Worm (Caenorhabditis elegans) whole organism, mixed stage, embryonic: Measurements from ENCODE around the gene srd-36.

Experiments used
- M03D4.4 ChIP-seq: sonication (generic microtip); optimal IDR thresholded peaks from 2 replicates; lab custom pipeline; 2017; ENCODE audit warnings: mild to moderate bottlenecking, missing genetic modification characterization, missing compliant biosample characterization
- bed-3 ChIP-seq: fragments of 200-800 bp; sonication (Bioruptor generic); optimal IDR thresholded peaks from 3 replicates; lab custom pipeline; 2018; ENCODE audit warnings: mild to moderate bottlenecking, missing genetic modification characterization, moderate library complexity, missing compliant biosample characterization
- blmp-1 ChIP-seq: fragments of 150-350 bp; optimal IDR thresholded peaks from 2 replicates; lab custom pipeline; 2014; ENCODE audit warnings: missing biosample characterization, missing genetic modification characterization
- ceh-39 ChIP-seq: fragments of 150-350 bp; optimal IDR thresholded peaks from 2 replicates; lab custom pipeline; 2014; ENCODE audit warnings: missing biosample characterization, missing genetic modification characterization
- ceh-83 ChIP-seq: fragments of 200-800 bp; sonication (Bioruptor generic); optimal IDR thresholded peaks from 2 replicates; lab custom pipeline; 2018; ENCODE audit warnings: mild to moderate bottlenecking, missing genetic modification characterization, missing compliant biosample characterization
- ces-1 ChIP-seq: fragments of 150-350 bp; optimal IDR thresholded peaks from 2 replicates; lab custom pipeline; 2014; ENCODE audit warnings: missing biosample characterization, missing genetic modification reagents, missing genetic modification characterization
- cnd-1 ChIP-seq: fragments of 200-800 bp; sonication (Bioruptor generic); optimal IDR thresholded peaks from 2 replicates; lab custom pipeline; 2018; ENCODE audit warnings: mild to moderate bottlenecking, missing genetic modification characterization, missing compliant biosample characterization
- drap-1 ChIP-seq: fragments of 200-800 bp; sonication (Bioruptor generic); optimal IDR thresholded peaks from 3 replicates; lab custom pipeline; 2018; ENCODE audit warnings: mild to moderate bottlenecking, missing genetic modification characterization, missing compliant biosample characterization
- elt-1 ChIP-seq: sonication (generic microtip); optimal IDR thresholded peaks from 2 replicates; lab custom pipeline; 2017; ENCODE audit warnings: missing genetic modification characterization, mild to moderate bottlenecking, missing compliant biosample characterization, antibody characterized with exemption, moderate library complexity, borderline replicate concordance; ENCODE audit not compliant: insufficient read depth
- elt-3 ChIP-seq: fragments of 150-350 bp; optimal IDR thresholded peaks from 2 replicates; lab custom pipeline; 2014; ENCODE audit warnings: missing biosample characterization, missing genetic modification characterization
- flh-1 ChIP-seq: fragments of 200-800 bp; sonication (Bioruptor generic); optimal IDR thresholded peaks from 2 replicates; lab custom pipeline; 2018; ENCODE audit warnings: mild to moderate bottlenecking, missing genetic modification characterization, moderate library complexity, missing compliant biosample characterization
- ham-2 ChIP-seq: fragments of 200-800 bp; sonication (Bioruptor generic); optimal IDR thresholded peaks from 2 replicates; lab custom pipeline; 2018; ENCODE audit warnings: mild to moderate bottlenecking, missing genetic modification characterization, missing compliant biosample characterization
- hlh-1 ChIP-seq: fragments of 150-350 bp; optimal IDR thresholded peaks from 2 replicates; lab custom pipeline; 2014; ENCODE audit warnings: missing biosample characterization, missing genetic modification reagents, missing genetic modification characterization
- lin-13 ChIP-seq: fragments of 150-350 bp; optimal IDR thresholded peaks from 2 replicates; lab custom pipeline; 2014; ENCODE audit warnings: missing biosample characterization, missing genetic modification characterization
- lin-32 ChIP-seq: fragments of 200-800 bp; sonication (Bioruptor generic); optimal IDR thresholded peaks from 2 replicates; lab custom pipeline; 2018; ENCODE audit warnings: mild to moderate bottlenecking, missing genetic modification characterization, missing compliant biosample characterization
- lsy-2 ChIP-seq: fragments of 150-350 bp; optimal IDR thresholded peaks from 2 replicates; lab custom pipeline; 2014; ENCODE audit warnings: missing biosample characterization, missing genetic modification characterization
- mab-5 ChIP-seq: fragments of 150-350 bp; optimal IDR thresholded peaks from 2 replicates; lab custom pipeline; 2014; ENCODE audit warnings: missing biosample characterization, missing genetic modification characterization
- mep-1 ChIP-seq: fragments of 150-350 bp; optimal IDR thresholded peaks from 2 replicates; lab custom pipeline; 2017; ENCODE audit warnings: missing biosample characterization, missing genetic modification reagents, missing genetic modification characterization, inconsistent platforms
- mls-2 ChIP-seq: sonication (generic microtip); optimal IDR thresholded peaks from 2 replicates; lab custom pipeline; 2016; ENCODE audit warnings: mild to moderate bottlenecking, missing genetic modification characterization, moderate library complexity, missing compliant biosample characterization
- nhr-12 ChIP-seq: fragments of 150-350 bp; optimal IDR thresholded peaks from 2 replicates; lab custom pipeline; 2014; ENCODE audit warnings: missing biosample characterization, missing genetic modification characterization
- nhr-2 ChIP-seq: fragments of 150-350 bp; optimal IDR thresholded peaks from 2 replicates; lab custom pipeline; 2014; ENCODE audit warnings: missing biosample characterization, missing genetic modification characterization
- nhr-237 ChIP-seq: fragments of 150-350 bp; optimal IDR thresholded peaks from 2 replicates; lab custom pipeline; 2014; ENCODE audit warnings: missing biosample characterization, missing genetic modification characterization
- nhr-28 ChIP-seq: fragments of 150-350 bp; optimal IDR thresholded peaks from 2 replicates; lab custom pipeline; 2014; ENCODE audit warnings: missing biosample characterization, missing genetic modification characterization
- nhr-76 ChIP-seq: sonication (generic microtip); optimal IDR thresholded peaks from 2 replicates; lab custom pipeline; 2017; ENCODE audit warnings: missing biosample characterization, missing genetic modification characterization
- sem-2 ChIP-seq: fragments of 200-800 bp; sonication (Bioruptor generic); optimal IDR thresholded peaks from 2 replicates; lab custom pipeline; 2018; ENCODE audit warnings: mild to moderate bottlenecking, missing genetic modification characterization, missing compliant biosample characterization
- snpc-4 ChIP-seq: fragments of 150-350 bp; optimal IDR thresholded peaks from 2 replicates; lab custom pipeline; 2014; ENCODE audit warnings: missing biosample characterization, missing genetic modification characterization
- unc-120 ChIP-seq: sonication (generic microtip); optimal IDR thresholded peaks from 2 replicates; lab custom pipeline; 2017; ENCODE audit warnings: missing genetic modification characterization, missing compliant biosample characterization; ENCODE audit not compliant: poor library complexity, severe bottlenecking
- unc-39 ChIP-seq: fragments of 150-350 bp; optimal IDR thresholded peaks from 2 replicates; lab custom pipeline; 2014; ENCODE audit warnings: missing biosample characterization, missing genetic modification characterization
- ztf-11 ChIP-seq: fragments of 150-350 bp; optimal IDR thresholded peaks from 2 replicates; lab custom pipeline; 2014; ENCODE audit warnings: missing biosample characterization, missing genetic modification characterization

The srd-36 gene

ce11 chrX:13328034-13328433 is 33.5 kb upstream of the srd-36 start, which contains the start of gene sir-2.2:
Gene sir-2.2, plus strand, starts transcription at chrX:13328067.
- TF ChIP-seq ceh-83 (no peak), nhr-12 (tag; lab: Kevin White, UChicago) (no peak), M03D4.4 (tag; lab: Kevin White, UChicago) (no peak), nhr-237 (no peak), mls-2 (no peak), ham-2 (no peak), blmp-1 (tag; lab: Kevin White, UChicago) (no peak), nhr-28 (tag; lab: Kevin White, UChicago) (no peak), flh-1 (no peak), cnd-1 (tag; lab: Kevin White, UChicago) (no peak), elt-1 (tag; lab: Kevin White, UChicago) (no peak), unc-39 (tag; lab: Kevin White, UChicago) (no peak), lsy-2 (tag; lab: Kevin White, UChicago) (no peak), snpc-4 (no peak)

ce11 chrX:13325039-13325438 is 30.5 kb upstream of the srd-36 start:
- TF ChIP-seq bed-3, result no peak
- TF ChIP-seq elt-1 (tag; lab: Kevin White, UChicago), result no peak
- no peak for TF ChIP-seq ham-2
- no peak for TF ChIP-seq nhr-237
- TF ChIP-seq lin-32 (GFP tag; lab: Kevin White, UChicago), result no peak
- TF ChIP-seq unc-120 (tag; lab: Kevin White, UChicago), result no peak
- no peak for TF ChIP-seq ztf-11 (tag; lab: Kevin White, UChicago)
- TF ChIP-seq unc-39 (tag; lab: Kevin White, UChicago), result no peak
- no peak for TF ChIP-seq lin-13 (tag; lab: Kevin White, UChicago)
- no peak for TF ChIP-seq mls-2
- no peak for TF ChIP-seq nhr-2 (tag; lab: Kevin White, UChicago)
- TF ChIP-seq, all 35 proteins: peak for 0

DNA sequence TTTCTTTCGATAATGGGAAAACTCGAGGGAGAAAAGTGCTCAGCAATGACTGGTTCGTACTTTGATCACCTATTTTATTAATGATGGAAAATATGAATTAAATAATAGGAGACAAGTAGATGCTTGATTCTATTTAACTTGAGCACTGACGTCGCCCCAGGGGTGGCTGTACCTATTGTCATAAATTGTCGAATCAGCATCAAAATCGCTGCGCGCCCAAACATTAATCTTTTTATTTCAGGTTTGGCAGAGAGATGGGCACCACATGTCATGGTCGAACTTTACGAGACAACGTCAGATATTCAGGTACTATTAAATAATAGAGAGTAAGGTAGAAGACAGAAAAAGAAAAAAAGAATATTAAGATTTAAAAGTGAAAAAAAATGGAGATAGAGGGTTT is 29.8 kb upstream of the srd-36 start:
- TF ChIP-seq nhr-237 (no peak), bed-3 (no peak), elt-3 (tag; lab: Kevin White, UChicago) (no peak), unc-120 (tag; lab: Kevin White, UChicago) (no peak), hlh-1 (no peak), mls-2 (no peak), ceh-83 (no peak), blmp-1 (tag; lab: Kevin White, UChicago) (no peak), elt-1 (tag; lab: Kevin White, UChicago) (no peak), drap-1 (no peak)

DNA sequence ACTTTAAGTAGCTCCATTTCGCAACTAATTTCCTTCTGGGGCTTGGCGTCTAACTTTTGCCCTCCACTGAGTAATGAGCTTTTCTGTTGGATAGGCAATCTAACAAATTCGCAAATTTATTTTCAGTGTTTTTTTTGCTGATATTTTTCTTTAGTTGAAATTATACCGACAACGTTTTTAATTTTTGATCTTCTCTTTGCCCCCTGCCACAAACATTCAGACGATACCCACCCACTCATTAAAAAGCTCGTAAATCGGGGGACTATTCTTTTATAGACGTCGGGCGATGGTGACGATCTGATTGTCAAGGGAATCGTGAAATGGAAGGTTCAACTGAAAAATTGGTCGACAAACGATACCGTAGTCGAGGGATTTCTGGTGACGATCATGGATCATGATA is 29.1 kb upstream of the srd-36 start:
- TF ChIP-seq flh-1, result no peak
- TF ChIP-seq unc-39 (tag; lab: Kevin White, UChicago), result no peak
- no peak for TF ChIP-seq mls-2
- TF ChIP-seq nhr-237, result no peak

DNA sequence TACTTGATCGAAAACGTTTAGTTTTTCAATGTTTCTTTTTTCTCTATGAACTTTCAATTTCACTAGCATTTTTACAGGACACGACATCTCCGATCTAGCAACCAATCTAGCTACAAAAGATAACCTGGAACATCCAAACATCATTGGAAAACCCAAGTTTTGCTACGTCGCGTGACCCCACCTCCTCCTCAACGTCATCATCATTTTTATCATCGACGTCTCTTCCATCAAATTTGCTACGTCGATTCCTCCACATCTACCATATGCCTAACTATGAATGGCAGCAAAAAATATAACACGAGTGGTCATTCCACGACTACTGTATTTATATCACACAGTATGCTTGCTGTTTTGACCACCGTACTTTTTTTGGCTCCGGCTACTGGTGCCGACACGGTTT is 28.3 kb upstream of the srd-36 start, which contains the start of gene F46G10.2:
TSS of gene F46G10.2 (plus strand) at position 78 of the 400 bp plus-strand sequence.
- TF ChIP-seq unc-39 (tag; lab: Kevin White, UChicago) (no peak), cnd-1 (tag; lab: Kevin White, UChicago) (no peak), mab-5 (tag; lab: Kevin White, UChicago) (no peak), elt-1 (tag; lab: Kevin White, UChicago) (no peak), nhr-76 (no peak), elt-3 (tag; lab: Kevin White, UChicago) (no peak), drap-1 (no peak), snpc-4 (no peak), nhr-237 (no peak), ceh-83 (no peak), unc-120 (tag; lab: Kevin White, UChicago) (no peak), mep-1 (tag; lab: Kevin White, UChicago) (no peak), nhr-2 (tag; lab: Kevin White, UChicago) (no peak), lin-13 (tag; lab: Kevin White, UChicago) (no peak), blmp-1 (tag; lab: Kevin White, UChicago) (no peak), M03D4.4 (tag; lab: Kevin White, UChicago) (no peak), ceh-39 (tag; lab: Kevin White, UChicago) (no peak), ces-1 (GFP tag; lab: Kevin White, UChicago) (no peak), lin-32 (GFP tag; lab: Kevin White, UChicago) (no peak), sem-2 (GFP tag; lab: Kevin White, UChicago) (no peak)
